Worm (Caenorhabditis elegans) whole organism, midembryonic: ENCODE measurements around the gene ptr-18.

Experiments
- T22C8.4 ChIP-seq: fragments of 200-800 bp; sonication (Bioruptor generic); IDR thresholded peaks from 2 replicates; pipeline ENCODE4 v1.3.6; 2022; ENCODE audit warnings: missing genetic modification characterization, missing compliant biosample characterization
- cog-1 ChIP-seq: sonication (generic microtip); optimal IDR thresholded peaks from 2 replicates; lab custom pipeline; 2016; ENCODE audit warnings: missing genetic modification characterization, missing compliant biosample characterization
- flt-1 ChIP-seq: fragments of 200-800 bp; sonication (Bioruptor generic); IDR thresholded peaks from 2 replicates; pipeline ENCODE4 v1.3.6; 2022; ENCODE audit warnings: missing genetic modification characterization, missing compliant biosample characterization
- klf-2 ChIP-seq: fragments of 200-800 bp; sonication (Bioruptor generic); conservative IDR thresholded peaks from 2 replicates; pipeline ENCODE4 v1.3.6; 2022; ENCODE audit warnings: missing genetic modification reagents, missing genetic modification characterization, missing compliant biosample characterization
- med-1 ChIP-seq: sonication (generic microtip); optimal IDR thresholded peaks from 2 replicates; lab custom pipeline; 2017; ENCODE audit warnings: missing genetic modification characterization, mild to moderate bottlenecking, missing compliant biosample characterization, antibody characterized with exemption, missing genetic modification reagents; ENCODE audit not compliant: insufficient read depth
- ref-1 ChIP-seq: fragments of 200-800 bp; sonication (Bioruptor generic); conservative IDR thresholded peaks from 2 replicates; pipeline ENCODE4 v1.3.6; 2022; ENCODE audit warnings: missing genetic modification reagents, missing genetic modification characterization, missing compliant biosample characterization
- tab-1 ChIP-seq: fragments of 200-800 bp; sonication (Bioruptor generic); IDR thresholded peaks from 2 replicates; pipeline ENCODE4 v1.3.6; 2022; ENCODE audit warnings: missing genetic modification characterization, missing compliant biosample characterization
- ztf-23 ChIP-seq: fragments of 200-800 bp; sonication (Bioruptor generic); IDR thresholded peaks from 2 replicates; pipeline ENCODE4 v1.3.6; 2022; ENCODE audit warnings: missing genetic modification reagents, missing genetic modification characterization, missing compliant biosample characterization
- ztf-29 ChIP-seq: fragments of 200-800 bp; sonication (Bioruptor generic); IDR thresholded peaks from 2 replicates; pipeline ENCODE4 v1.3.6; 2022; ENCODE audit warnings: missing genetic modification reagents, missing genetic modification characterization, missing compliant biosample characterization

Gene ptr-18

ce11 chrII:12985813-12986212 lies 20.5 kb downstream of the ptr-18 start:
- TF ChIP-seq cog-1 (tag; lab: Kevin White, UChicago) (peak; percentile 1), klf-2 (GFP tag; lab: Robert Waterston, UW) (no peak)

DNA sequence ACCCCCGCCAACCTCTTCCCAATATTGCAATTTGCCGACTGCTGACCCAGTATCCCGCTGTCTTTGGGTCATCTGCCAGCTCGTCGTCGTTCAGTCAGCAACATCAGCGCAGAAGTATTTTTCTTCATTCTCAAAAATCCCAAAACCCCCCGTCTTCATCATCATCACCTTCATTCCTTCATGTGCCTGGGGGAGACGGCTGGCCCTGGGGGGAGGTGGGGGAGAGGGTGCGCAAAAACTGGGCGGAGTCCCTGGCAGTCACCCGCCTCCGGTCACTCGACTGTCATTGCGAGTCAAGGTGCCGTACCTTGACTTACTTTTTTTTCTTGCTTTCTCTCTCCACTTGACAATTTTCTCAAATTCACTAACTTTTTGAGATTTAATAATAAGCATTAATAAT lies 22.5 kb downstream of the ptr-18 start:
- TF ChIP-seq T22C8.4 (GFP tag; lab: Robert Waterston, UW) = no peak
- no peak for TF ChIP-seq klf-2 (GFP tag; lab: Robert Waterston, UW)
- no peak for TF ChIP-seq cog-1 (tag; lab: Kevin White, UChicago)
- TF ChIP-seq ztf-29 (GFP tag; lab: Robert Waterston, UW) = no peak
- no peak for TF ChIP-seq flt-1
- no peak for TF ChIP-seq ref-1 (GFP tag; lab: Robert Waterston, UW)
- 0 out of 2 replicates have a peak, but pooled peaks have one; percentile 18 for TF ChIP-seq ztf-23 (GFP tag; lab: Robert Waterston, UW)

- TF ChIP-seq ztf-23 (GFP tag; lab: Robert Waterston, UW) (no peak), med-1 (GFP tag; lab: Kevin White, UChicago) (no peak), tab-1 (GFP tag; lab: Robert Waterston, UW) (no peak), cog-1 (tag; lab: Kevin White, UChicago) (no peak), flt-1 (no peak), T22C8.4 (GFP tag; lab: Robert Waterston, UW) (no peak), klf-2 (GFP tag; lab: Robert Waterston, UW) (no peak), ztf-29 (GFP tag; lab: Robert Waterston, UW) (no peak), ref-1 (GFP tag; lab: Robert Waterston, UW) (no peak)
Measured at ce11 chrII:12990191-12990590, 24.8 kb downstream of the ptr-18 start.

DNA sequence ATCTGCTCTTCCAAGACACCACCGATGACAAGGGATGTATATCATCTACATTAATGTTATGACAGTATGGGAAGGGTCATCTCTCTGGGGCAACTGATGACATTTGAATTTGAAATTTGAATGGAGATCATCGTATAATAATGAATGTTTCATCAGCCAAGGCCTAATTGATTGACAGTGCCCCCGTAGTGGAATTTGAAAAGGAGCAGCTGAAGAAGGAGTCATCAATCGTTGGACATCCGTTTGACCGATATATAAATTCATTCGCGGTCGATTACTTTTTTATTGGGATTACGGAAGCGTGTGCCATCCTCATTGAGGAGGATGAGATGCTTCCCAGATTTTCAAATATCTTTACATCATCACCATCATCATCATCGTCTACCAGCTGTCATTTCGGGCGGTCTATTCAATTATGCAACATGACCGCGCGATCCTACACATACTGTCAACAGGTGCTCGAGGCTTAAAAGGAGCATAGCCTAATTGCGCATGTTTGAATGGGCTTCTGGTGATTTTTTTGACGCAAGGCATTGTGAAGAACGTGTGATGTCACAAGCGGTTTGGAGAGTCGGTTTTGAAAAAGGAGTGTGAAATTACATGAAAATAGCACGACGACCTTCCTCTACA lies 25.7 kb downstream of the ptr-18 start:
- TF ChIP-seq T22C8.4 (GFP tag; lab: Robert Waterston, UW) = no peak

DNA sequence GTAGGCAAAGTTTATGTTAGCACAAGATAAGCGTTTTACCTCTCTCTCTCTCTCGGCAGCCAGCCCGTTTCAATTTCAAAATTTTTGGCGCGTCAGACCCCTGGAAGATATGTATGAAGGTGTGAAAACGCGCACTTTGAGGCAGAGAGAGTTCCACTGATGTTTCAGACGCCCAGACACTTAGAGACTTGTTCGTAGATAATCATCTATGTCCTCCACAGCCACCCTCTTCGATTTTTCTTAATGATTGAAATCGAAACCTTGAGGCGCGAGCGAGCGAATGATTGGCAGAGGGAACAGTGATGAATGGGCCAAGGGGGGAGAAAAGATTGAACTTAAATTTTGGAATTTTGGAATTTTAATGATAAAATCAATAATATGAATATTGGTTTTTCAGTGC lies 26.2 kb downstream of the ptr-18 start:
- TF ChIP-seq cog-1 (tag; lab: Kevin White, UChicago) (no peak), ztf-29 (GFP tag; lab: Robert Waterston, UW) (no peak), klf-2 (GFP tag; lab: Robert Waterston, UW) (no peak), med-1 (GFP tag; lab: Kevin White, UChicago) (no peak), T22C8.4 (GFP tag; lab: Robert Waterston, UW) (no peak), flt-1 (no peak), ztf-23 (GFP tag; lab: Robert Waterston, UW) (no peak), ref-1 (GFP tag; lab: Robert Waterston, UW) (no peak), tab-1 (GFP tag; lab: Robert Waterston, UW) (no peak)

DNA sequence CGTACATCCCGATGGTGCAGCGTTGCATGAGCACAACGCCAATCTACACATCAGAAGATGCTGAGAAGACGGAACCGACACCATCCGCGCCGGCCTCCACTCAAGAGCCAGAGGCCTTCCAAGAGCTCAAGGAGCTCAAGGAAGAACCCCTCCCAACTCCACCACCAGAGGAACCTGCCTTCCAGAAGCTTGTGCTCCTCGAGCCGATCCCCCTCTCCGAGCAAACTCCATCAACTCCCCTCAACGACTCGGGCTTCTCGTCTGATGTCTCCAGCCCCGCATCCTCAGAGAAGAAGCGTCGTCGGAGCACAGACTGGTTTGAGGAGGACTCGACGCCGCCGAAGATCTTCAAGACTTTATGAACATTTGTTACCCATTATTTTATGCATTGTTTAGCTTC lies 26.8 kb downstream of the ptr-18 start:
- no peak for TF ChIP-seq ref-1 (GFP tag; lab: Robert Waterston, UW)
- no peak for TF ChIP-seq klf-2 (GFP tag; lab: Robert Waterston, UW)
- TF ChIP-seq cog-1 (tag; lab: Kevin White, UChicago) = no peak
- TF ChIP-seq tab-1 (GFP tag; lab: Robert Waterston, UW) = no peak
- TF ChIP-seq flt-1 = no peak
- TF ChIP-seq ztf-23 (GFP tag; lab: Robert Waterston, UW) = no peak
- no peak for TF ChIP-seq ztf-29 (GFP tag; lab: Robert Waterston, UW)

ce11 chrII:12992980-12993379 lies 27.6 kb downstream of the ptr-18 start:
- TF ChIP-seq T22C8.4 (GFP tag; lab: Robert Waterston, UW) (no peak), ref-1 (GFP tag; lab: Robert Waterston, UW) (no peak), ztf-23 (GFP tag; lab: Robert Waterston, UW) (no peak), tab-1 (GFP tag; lab: Robert Waterston, UW) (no peak), flt-1 (no peak), klf-2 (GFP tag; lab: Robert Waterston, UW) (no peak), med-1 (GFP tag; lab: Kevin White, UChicago) (no peak), cog-1 (tag; lab: Kevin White, UChicago) (no peak), ztf-29 (GFP tag; lab: Robert Waterston, UW) (no peak)

DNA sequence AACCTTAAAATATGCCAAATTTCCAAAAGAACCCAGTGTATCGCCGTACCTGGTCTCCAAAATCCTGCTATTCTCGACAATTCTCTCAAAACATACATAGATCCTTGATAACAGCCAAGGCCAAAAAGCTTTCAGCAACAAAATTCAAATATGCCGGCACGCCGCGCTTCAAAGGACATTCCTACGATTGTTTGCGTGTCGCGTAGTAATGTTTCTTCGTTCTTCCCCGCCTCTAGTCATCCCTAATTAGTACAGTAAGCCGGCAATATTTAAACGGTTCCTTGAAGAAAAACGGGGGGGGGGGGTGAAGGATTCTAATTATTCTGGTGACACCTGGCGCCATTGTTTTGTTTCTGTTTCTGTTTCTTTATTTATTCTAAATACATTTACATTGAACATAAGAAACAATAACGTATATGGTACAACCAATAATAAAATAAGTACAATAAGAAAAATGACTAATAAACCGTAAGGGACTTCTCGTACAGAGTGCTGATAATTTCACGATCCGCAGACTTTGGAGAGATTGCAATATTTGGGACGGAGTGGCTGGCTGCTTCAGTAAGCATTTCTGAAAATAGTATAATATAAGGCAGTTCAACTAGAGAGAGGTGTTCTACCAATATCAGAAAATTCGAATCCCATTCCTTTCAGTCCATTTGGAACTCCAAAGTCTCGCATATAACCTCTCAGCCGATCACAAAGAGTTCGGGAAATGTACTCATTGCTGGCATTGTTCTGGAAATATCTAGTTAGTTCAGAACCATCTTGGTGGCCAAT lies 28.9 kb downstream of the ptr-18 start:
- TF ChIP-seq ztf-23 (GFP tag; lab: Robert Waterston, UW) (no peak), T22C8.4 (GFP tag; lab: Robert Waterston, UW) (no peak), cog-1 (tag; lab: Kevin White, UChicago) (no peak), ref-1 (GFP tag; lab: Robert Waterston, UW) (no peak), ztf-29 (GFP tag; lab: Robert Waterston, UW) (no peak), klf-2 (GFP tag; lab: Robert Waterston, UW) (no peak), med-1 (GFP tag; lab: Kevin White, UChicago) (no peak), tab-1 (GFP tag; lab: Robert Waterston, UW) (no peak), flt-1 (no peak)

DNA sequence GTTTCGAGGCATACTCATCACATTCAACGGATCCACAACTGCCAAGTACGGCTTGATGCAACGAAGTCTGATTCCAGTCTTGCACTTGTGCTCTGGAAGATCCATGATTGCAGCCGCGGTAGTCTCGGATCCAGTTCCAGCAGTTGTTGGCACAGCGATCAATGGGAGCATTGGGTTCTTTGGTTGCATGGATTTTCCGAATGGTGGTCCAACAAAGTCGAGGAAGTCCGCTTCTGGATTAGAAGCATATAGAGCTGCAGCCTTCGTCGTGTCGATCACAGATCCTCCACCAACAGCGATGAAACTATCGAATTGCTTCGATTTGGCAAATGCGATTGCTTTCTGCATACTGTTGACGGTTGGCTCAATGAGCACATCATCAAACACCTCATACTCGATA lies 30.0 kb downstream of the ptr-18 start:
- TF ChIP-seq ztf-23 (GFP tag; lab: Robert Waterston, UW) = no peak
- no peak for TF ChIP-seq klf-2 (GFP tag; lab: Robert Waterston, UW)
- TF ChIP-seq T22C8.4 (GFP tag; lab: Robert Waterston, UW) = no peak
- no peak for TF ChIP-seq cog-1 (tag; lab: Kevin White, UChicago)
- TF ChIP-seq med-1 (GFP tag; lab: Kevin White, UChicago) = no peak
- TF ChIP-seq ztf-29 (GFP tag; lab: Robert Waterston, UW) = no peak
- TF ChIP-seq flt-1 = no peak
- no peak for TF ChIP-seq tab-1 (GFP tag; lab: Robert Waterston, UW)
- no peak for TF ChIP-seq ref-1 (GFP tag; lab: Robert Waterston, UW)
